Worm (Caenorhabditis elegans): ENCODE results near the gene apc-17.

The apc-17 gene

ce11 chrII:11103052-11103451 lies 4.9 kb upstream of the apc-17 start (continued):
- no peak for TF ChIP-seq lir-3 (tag; optimal IDR thresholded peaks at IDR 0.05; ENCODE audit: poor library complexity)
- no peak for TF ChIP-seq grh-1 (GFP tag; IDR thresholded peaks at IDR 0.05)
- TF ChIP-seq C16A3.4 (tag; optimal IDR thresholded peaks at IDR 0.05), result peak; percentile 72
- TF ChIP-seq tbx-2 (tag; optimal IDR thresholded peaks at IDR 0.05), result peak; percentile 22
- peak; percentile 66 for TF ChIP-seq rnt-1 (tag; optimal IDR thresholded peaks at IDR 0.05)
- peak; percentile 17 for TF ChIP-seq xbp-1 (tag; optimal IDR thresholded peaks at IDR 0.05)
- no peak for TF ChIP-seq nhr-237 (tag; optimal IDR thresholded peaks at IDR 0.05)
- TF ChIP-seq hlh-17 (GFP tag; optimal IDR thresholded peaks at IDR 0.05; ENCODE audit: borderline replicate concordance), result no peak
- no peak for TF ChIP-seq nhr-11 (tag; optimal IDR thresholded peaks at IDR 0.05)
- TF ChIP-seq fos-1 (tag; optimal IDR thresholded peaks at IDR 0.05), result no peak
- no peak for TF ChIP-seq egl-13 (tag; optimal IDR thresholded peaks at IDR 0.05)
- TF ChIP-seq dpl-1 (GFP tag; optimal IDR thresholded peaks at IDR 0.05), result peak; percentile 58 to 80 (median 73)
- TF ChIP-seq nhr-84 (tag; optimal IDR thresholded peaks at IDR 0.05), result no peak
- no peak for TF ChIP-seq C34B4.2 (tag; optimal IDR thresholded peaks at IDR 0.05)
- peak in 1 of 2 experiments; percentile 51 for TF ChIP-seq mdl-1 (tag; optimal IDR thresholded peaks at IDR 0.05)
- no peak for TF ChIP-seq fkh-10 (GFP tag; optimal IDR thresholded peaks at IDR 0.05)
- no peak for TF ChIP-seq pqm-1 (tag; optimal IDR thresholded peaks at IDR 0.05)
- peak in 2 of 3 experiments; percentile 9 to 73 for TF ChIP-seq ceh-82 (tag; optimal IDR thresholded peaks at IDR 0.05)
- TF ChIP-seq aha-1 (tag; optimal IDR thresholded peaks at IDR 0.05), result no peak
- TF ChIP-seq ceh-90 (tag; optimal IDR thresholded peaks at IDR 0.05), result no peak
- TF ChIP-seq blmp-1 (tag; optimal IDR thresholded peaks at IDR 0.05), result peak; percentile 78
- TF ChIP-seq snu-23 (GFP tag; optimal IDR thresholded peaks at IDR 0.05), result peak; percentile 70
- TF ChIP-seq ztf-11 (tag; optimal IDR thresholded peaks at IDR 0.05), result no peak
- no peak for TF ChIP-seq C04F5.9 (tag; optimal IDR thresholded peaks at IDR 0.05)

DNA sequence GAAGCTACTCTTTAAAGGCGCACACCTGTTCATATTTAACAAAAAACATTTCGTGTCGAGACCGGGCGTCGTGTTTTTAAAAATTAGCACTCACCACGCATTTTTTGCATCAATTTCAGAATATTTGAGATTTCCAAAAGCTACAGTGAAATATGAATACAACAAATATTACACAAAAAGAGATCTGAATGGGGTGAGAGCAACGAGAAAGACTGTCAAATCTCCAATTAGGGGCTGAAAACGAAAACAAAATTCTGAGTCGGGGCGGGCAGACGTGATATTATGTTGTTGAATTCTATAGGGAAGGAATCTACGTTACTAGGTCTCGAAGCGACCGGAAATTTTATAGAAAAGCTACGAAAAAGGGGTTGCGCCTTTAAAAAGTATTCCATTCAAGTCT lies 4.3 kb upstream of the apc-17 start, which contains the start of gene C09H10.5:
C09H10.5 (minus strand) TSS at position 101 of the 400 bp plus-strand sequence.
- TF ChIP-seq dsc-1 (tag; optimal IDR thresholded peaks at IDR 0.05) (no peak), ztf-11 (tag; optimal IDR thresholded peaks at IDR 0.05) (no peak), egl-27 (tag; optimal IDR thresholded peaks at IDR 0.05) (no peak), ceh-88 (GFP tag; IDR thresholded peaks at IDR 0.05) (no peak), C16A3.4 (tag; optimal IDR thresholded peaks at IDR 0.05) (no peak), nhr-11 (tag; optimal IDR thresholded peaks at IDR 0.05) (no peak), unc-62 (GFP tag; optimal IDR thresholded peaks at IDR 0.05) (no peak), mep-1 (tag; optimal IDR thresholded peaks at IDR 0.05) (no peak), nhr-90 (tag; optimal IDR thresholded peaks at IDR 0.05; ENCODE audit: poor library complexity) (no peak), nhr-71 (tag; optimal IDR thresholded peaks at IDR 0.05) (no peak), zag-1 (tag; optimal IDR thresholded peaks at IDR 0.05) (no peak), F16B12.6 (tag; optimal IDR thresholded peaks at IDR 0.05) (no peak), nhr-20 (tag; optimal IDR thresholded peaks at IDR 0.05) (no peak), hlh-17 (GFP tag; optimal IDR thresholded peaks at IDR 0.05; ENCODE audit: borderline replicate concordance) (no peak), sox-4 (tag; optimal IDR thresholded peaks at IDR 0.05) (no peak), mab-9 (GFP tag; IDR thresholded peaks at IDR 0.05) (no peak), xbp-1 (tag; optimal IDR thresholded peaks at IDR 0.05) (no peak), lin-15B (tag; optimal IDR thresholded peaks at IDR 0.05) (no peak), snu-23 (GFP tag; optimal IDR thresholded peaks at IDR 0.05) (no peak), ceh-90 (tag; optimal IDR thresholded peaks at IDR 0.05) (no peak)

ce11 chrII:11104162-11104561 lies 3.8 kb upstream of the apc-17 start, which contains the start of gene C09H10.9:
Gene C09H10.9 (plus strand): TSS chrII:11104462.
- TF ChIP-seq alr-1 (tag; optimal IDR thresholded peaks at IDR 0.05; ENCODE audit: borderline replicate concordance), result no peak
- TF ChIP-seq lin-35 (GFP tag; optimal IDR thresholded peaks at IDR 0.05), result no peak
- TF ChIP-seq efl-3 (GFP tag; optimal IDR thresholded peaks at IDR 0.05), result no peak

Measured in whole organism, L1 larva.